Fruit fly (Drosophila melanogaster): Measurements from ENCODE around the gene Hsp23.

The Hsp23 gene

DNA sequence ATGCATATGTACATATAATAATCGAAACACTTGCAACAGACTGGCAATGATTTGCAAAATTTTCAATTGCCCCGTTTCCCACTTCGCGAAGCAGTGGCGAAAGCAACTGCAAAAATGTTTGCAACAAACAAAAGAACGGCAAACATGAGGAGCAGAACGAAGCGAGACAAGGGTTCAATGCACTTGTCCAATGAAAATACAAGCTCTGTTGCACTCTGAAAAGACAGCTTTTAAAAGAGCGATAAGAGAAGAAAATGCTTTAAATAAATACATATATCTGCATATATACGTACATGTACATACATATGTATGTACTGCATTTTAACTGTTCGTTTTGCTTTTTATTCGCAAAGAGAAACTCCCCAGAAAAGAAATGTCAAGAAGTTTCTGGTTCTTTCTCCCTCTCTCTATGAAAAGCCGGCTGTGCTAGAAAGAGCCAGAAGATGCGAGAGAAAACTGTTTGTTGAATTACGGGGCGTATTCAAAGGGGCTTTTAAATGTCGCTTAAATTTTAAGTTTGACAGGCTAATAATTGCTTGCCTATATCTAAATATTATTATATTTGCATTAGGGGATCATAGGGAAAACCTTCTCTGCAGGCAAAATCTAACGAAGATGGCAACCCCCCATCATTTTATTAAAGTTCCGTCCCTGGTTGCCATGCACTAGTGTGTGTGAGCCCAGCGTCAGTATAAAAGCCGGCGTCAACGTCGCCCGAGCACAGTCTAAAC lies 1.8 kb downstream of the Hsp23 start, which contains the start of gene Hsp27:
Gene Hsp27, plus strand, starts transcription at position 719 of the 731 bp plus-strand sequence.
- peak; percentile 98 for TF ChIP-seq Blimp-1 (GFP tag; optimal IDR thresholded peaks at IDR 0.05)
- TF ChIP-seq spab (GFP tag; optimal IDR thresholded peaks at IDR 0.05) = peak; percentile 100
- peak; percentile 100 for TF ChIP-seq Met (GFP tag; optimal IDR thresholded peaks at IDR 0.05)
- TF ChIP-seq CG10669 (GFP tag; optimal IDR thresholded peaks at IDR 0.05) = peak; percentile 100
- TF ChIP-seq CG1621 (tag; optimal IDR thresholded peaks at IDR 0.05) = peak; percentile 99
- peak; percentile 70 for TF ChIP-seq Hr38 (GFP tag; optimal IDR thresholded peaks at IDR 0.05)
- TF ChIP-seq esn (GFP tag; optimal IDR thresholded peaks at IDR 0.05) = peak; percentile 100
- peak; percentile 100 for TF ChIP-seq lz (GFP tag; optimal IDR thresholded peaks at IDR 0.05)
- peak; percentile 100 for TF ChIP-seq eg (GFP tag; IDR thresholded peaks at IDR 0.05)
- peak; percentile 100 for TF ChIP-seq CG6163 (GFP tag; IDR thresholded peaks at IDR 0.05)
- TF ChIP-seq Eip78C (GFP tag) = peak; percentile 100
- TF ChIP-seq Eip93F (GFP tag; optimal IDR thresholded peaks at IDR 0.05) = peak; percentile 100
- TF ChIP-seq CG15336 (GFP tag; IDR thresholded peaks at IDR 0.05) = peak; percentile 100
- peak; percentile 99 for TF ChIP-seq Hr39 (GFP tag; optimal IDR thresholded peaks at IDR 0.05)
- TF ChIP-seq CG8119 (GFP tag; IDR thresholded peaks at IDR 0.05) = peak; percentile 100
- peak; percentile 100 for TF ChIP-seq CG11902 (GFP tag; optimal IDR thresholded peaks at IDR 0.05)
- peak; percentile 99 for TF ChIP-seq dsx (GFP tag; optimal IDR thresholded peaks at IDR 0.05; ENCODE audit: poor library complexity, severe bottlenecking)
- TF ChIP-seq svp (GFP tag) = peak; percentile 100
- TF ChIP-seq CG8632 (GFP tag; optimal IDR thresholded peaks at IDR 0.05) = peak; percentile 100
- TF ChIP-seq Gug (GFP tag; IDR thresholded peaks at IDR 0.05) = peak; percentile 100
- peak; percentile 100 for TF ChIP-seq Ets96B (tag; optimal IDR thresholded peaks at IDR 0.05)
- TF ChIP-seq vri (GFP tag; optimal IDR thresholded peaks at IDR 0.05) = peak; percentile 99
- peak; percentile 100 for TF ChIP-seq CG11762 (GFP tag; optimal IDR thresholded peaks at IDR 0.05; ENCODE audit: insufficient read depth)
- TF ChIP-seq Ets21C (GFP tag; optimal IDR thresholded peaks at IDR 0.05) = peak; percentile 99
- TF ChIP-seq Sox102F (GFP tag; optimal IDR thresholded peaks at IDR 0.05) = peak; percentile 100
- peak; percentile 100 for TF ChIP-seq Hr4 (GFP tag; optimal IDR thresholded peaks at IDR 0.05)
- TF ChIP-seq CG9139 (GFP tag; optimal IDR thresholded peaks at IDR 0.05) = peak; percentile 99
- peak; percentile 100 for TF ChIP-seq OdsH (GFP tag; optimal IDR thresholded peaks at IDR 0.05)
- peak; percentile 100 for TF ChIP-seq Eip75B (GFP tag; optimal IDR thresholded peaks at IDR 0.05)
- TF ChIP-seq dac (GFP tag; optimal IDR thresholded peaks at IDR 0.05) = peak; percentile 100
- TF ChIP-seq fkh (GFP tag; optimal IDR thresholded peaks at IDR 0.05) = peak; percentile 98
- TF ChIP-seq acj6 (GFP tag; optimal IDR thresholded peaks at IDR 0.05) = peak; percentile 100
- peak; percentile 100 for TF ChIP-seq CG4318 (GFP tag; optimal IDR thresholded peaks at IDR 0.05)
- peak; percentile 100 for TF ChIP-seq CG6276 (GFP tag; optimal IDR thresholded peaks at IDR 0.05)
- peak; percentile 100 for TF ChIP-seq CG7368 (GFP tag; optimal IDR thresholded peaks at IDR 0.05)
- peak; percentile 100 for TF ChIP-seq CG32006 (GFP tag; optimal IDR thresholded peaks at IDR 0.05)
- TF ChIP-seq pdm3 (GFP tag; optimal IDR thresholded peaks at IDR 0.05) = peak; percentile 100
- TF ChIP-seq cyc (GFP tag; optimal IDR thresholded peaks at IDR 0.05) = peak; percentile 100
- TF ChIP-seq CG16779 (tag; optimal IDR thresholded peaks at IDR 0.05) = peak; percentile 99
- TF ChIP-seq Sox15 (GFP tag; optimal IDR thresholded peaks at IDR 0.05) = peak; percentile 99
- peak; percentile 99 for TF ChIP-seq Smox (GFP tag; optimal IDR thresholded peaks at IDR 0.05)
- peak; percentile 99 for TF ChIP-seq fd59A (GFP tag; optimal IDR thresholded peaks at IDR 0.05)
- TF ChIP-seq CG34406 (GFP tag; optimal IDR thresholded peaks at IDR 0.05) = peak; percentile 100
- TF ChIP-seq CG31627 (GFP tag; optimal IDR thresholded peaks at IDR 0.05) = peak; percentile 99
- peak; percentile 100 for TF ChIP-seq CG11294 (GFP tag; IDR thresholded peaks at IDR 0.05)
- peak; percentile 99 for TF ChIP-seq ss (GFP tag; optimal IDR thresholded peaks at IDR 0.05)
- peak; percentile 100 for TF ChIP-seq topi (GFP tag; optimal IDR thresholded peaks at IDR 0.05)
- peak; percentile 99 for TF ChIP-seq CG6808 (GFP tag; optimal IDR thresholded peaks at IDR 0.05)
- TF ChIP-seq CG3919 (GFP tag; optimal IDR thresholded peaks at IDR 0.05) = peak; percentile 100
- peak; percentile 100 for TF ChIP-seq Lpt (GFP tag; optimal IDR thresholded peaks at IDR 0.05)
